Worm (Caenorhabditis elegans): ENCODE results near the gene mrp-1.

mrp-1 gene

DNA sequence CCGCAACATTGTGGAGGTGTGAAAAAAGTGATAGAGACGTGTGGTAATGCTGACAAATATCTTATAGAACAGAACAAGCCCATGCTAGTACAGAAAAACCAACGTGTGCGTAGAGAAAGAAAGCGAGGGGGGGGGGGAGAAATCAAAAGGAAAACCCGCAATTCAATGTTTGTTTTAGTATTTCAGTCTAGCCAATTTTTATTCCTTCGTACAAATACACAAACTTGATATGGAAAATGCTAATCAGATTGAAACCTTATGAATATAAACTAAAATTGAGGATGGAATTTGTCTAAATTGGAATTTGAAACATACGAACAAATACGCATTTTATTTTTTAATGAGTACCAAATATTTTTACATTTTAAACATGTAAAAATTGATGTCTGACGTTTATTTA is at the start of gene mrp-1:
Gene mrp-1, minus strand, starts transcription at position 101 of the 400 bp plus-strand sequence.
- no peak for TF ChIP-seq tlf-1 (GFP tag; optimal IDR thresholded peaks at IDR 0.05)
- no peak for TF ChIP-seq snpc-1.3 (tag; optimal IDR thresholded peaks at IDR 0.05; ENCODE audit: insufficient read depth)
- no peak for TF ChIP-seq B0035.1 (tag; optimal IDR thresholded peaks at IDR 0.05)
- no peak for TF ChIP-seq let-526 (GFP tag; IDR thresholded peaks at IDR 0.05)
- TF ChIP-seq rcor-1 (GFP tag; IDR thresholded peaks at IDR 0.05): no peak

DNA sequence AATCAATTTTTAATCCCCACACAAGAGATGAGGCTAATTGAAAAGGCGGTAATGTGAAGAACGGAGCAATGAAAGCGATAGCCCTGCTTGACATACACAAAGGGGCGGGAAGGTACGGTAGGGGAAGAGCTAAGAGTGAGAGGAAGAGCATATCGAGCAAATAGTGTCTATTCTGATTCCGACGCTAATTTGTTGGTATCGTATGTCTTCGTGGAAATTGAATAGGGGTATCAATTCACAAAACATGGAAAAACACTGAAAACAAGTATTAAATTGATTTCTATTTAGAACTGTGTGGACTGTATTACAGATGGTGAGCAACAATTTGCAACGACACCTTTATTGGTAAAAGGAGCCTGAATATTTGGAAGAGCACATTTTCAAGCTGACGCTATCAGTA is 49.2 kb upstream of the mrp-1 start, which contains the start of gene pha-2:
Gene pha-2, minus strand, starts transcription at position 101 of the 400 bp plus-strand sequence.
- TF ChIP-seq F52B5.7 (tag; optimal IDR thresholded peaks at IDR 0.05) (no peak), tlf-1 (GFP tag; optimal IDR thresholded peaks at IDR 0.05) (no peak)

DNA sequence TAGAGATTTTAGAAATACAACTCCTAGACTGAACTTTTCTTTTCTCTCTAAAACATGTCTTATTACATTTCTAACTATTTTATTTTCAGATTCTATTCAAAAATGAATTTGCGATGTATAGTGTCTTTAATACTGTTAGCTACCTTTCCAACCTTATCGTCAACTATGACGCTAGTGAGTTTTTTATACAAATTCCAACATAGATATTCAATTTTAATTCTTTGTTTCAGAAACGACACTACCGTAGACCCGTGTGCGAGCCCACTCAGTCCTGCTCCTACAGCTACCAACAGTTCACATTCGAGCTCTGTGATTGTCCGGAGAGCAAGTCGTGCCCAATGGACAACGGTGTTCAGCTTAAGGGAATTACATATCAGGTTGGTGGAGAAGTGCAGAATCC is 41.4 kb upstream of the mrp-1 start, which contains the start of gene M6.4:
Gene M6.4, plus strand, starts transcription at position 55 of the 400 bp plus-strand sequence.
- TF ChIP-seq ama-1 (optimal IDR thresholded peaks at IDR 0.05) (no peak), ama-1 (GFP tag; optimal IDR thresholded peaks at IDR 0.05) (no peak), hlh-26 (GFP tag; conservative IDR thresholded peaks at IDR 0.05) (no peak), dox-1 (GFP tag; IDR thresholded peaks at IDR 0.05) (no peak), somi-1 (GFP tag; optimal IDR thresholded peaks at IDR 0.05) (no peak), zim-3 (tag; optimal IDR thresholded peaks at IDR 0.05) (no peak), unc-130 (GFP tag; optimal IDR thresholded peaks at IDR 0.05) (no peak), hlh-12 (tag; optimal IDR thresholded peaks at IDR 0.05) (no peak), aptf-3 (GFP tag; IDR thresholded peaks at IDR 0.05) (no peak), F10E7.11 (tag; optimal IDR thresholded peaks at IDR 0.05) (no peak), snpc-3.4 (tag; optimal IDR thresholded peaks at IDR 0.05) (no peak), snpc-1.1 (tag; optimal IDR thresholded peaks at IDR 0.05; ENCODE audit: insufficient read depth) (no peak), ceh-100 (GFP tag; IDR thresholded peaks at IDR 0.05) (no peak), ceh-79 (tag; optimal IDR thresholded peaks at IDR 0.05) (no peak), let-526 (GFP tag; IDR thresholded peaks at IDR 0.05) (no peak), B0019.2 (GFP tag; conservative IDR thresholded peaks at IDR 0.05) (no peak), snpc-4 (GFP tag; optimal IDR thresholded peaks at IDR 0.05) (no peak), snpc-4 (tag; optimal IDR thresholded peaks at IDR 0.05) (no peak), ets-4 (GFP tag; optimal IDR thresholded peaks at IDR 0.05) (no peak), die-1 (tag; optimal IDR thresholded peaks at IDR 0.05) (no peak)

DNA sequence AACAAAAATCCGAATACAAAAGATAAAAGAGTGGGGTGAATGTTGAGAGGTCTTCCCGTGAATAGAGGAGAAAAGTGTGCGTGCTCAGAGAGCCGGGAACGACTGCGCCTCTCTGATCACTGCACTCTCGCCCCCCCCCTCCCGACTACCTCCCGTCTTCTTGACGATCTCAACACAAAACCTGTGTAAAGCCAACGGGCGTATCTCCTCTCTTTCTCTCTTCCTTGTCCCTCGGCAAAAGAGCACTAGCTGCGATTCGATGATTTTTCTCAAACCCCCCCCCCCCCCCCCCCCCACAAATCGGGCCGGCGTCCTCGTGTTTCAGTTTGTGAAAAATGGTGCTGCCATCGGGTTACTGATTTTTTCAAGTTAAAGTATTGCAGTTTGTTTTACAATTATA is 34.0 kb upstream of the mrp-1 start:
- TF ChIP-seq athp-1 (tag; optimal IDR thresholded peaks at IDR 0.05) (no peak), akir-1 (GFP tag; optimal IDR thresholded peaks at IDR 0.05) (no peak), die-1 (tag; optimal IDR thresholded peaks at IDR 0.05) (no peak), cebp-1 (GFP tag; IDR thresholded peaks at IDR 0.05) (0 out of 2 replicates have a peak, but pooled peaks have one; percentile 3), cebp-1 (tag; optimal IDR thresholded peaks at IDR 0.05) (no peak), egrh-3 (GFP tag; IDR thresholded peaks at IDR 0.05) (peak; percentile 61; the same call in 1 of the 2 replicates), madf-6 (GFP tag; IDR thresholded peaks at IDR 0.05) (no peak), ceh-79 (tag; optimal IDR thresholded peaks at IDR 0.05) (no peak), ceh-27 (GFP tag; optimal IDR thresholded peaks at IDR 0.05) (no peak), ztf-6 (GFP tag; IDR thresholded peaks at IDR 0.05) (no peak), pha-4 (tag; optimal IDR thresholded peaks at IDR 0.05) (no peak), let-526 (GFP tag; IDR thresholded peaks at IDR 0.05) (no peak), dpff-1 (tag; optimal IDR thresholded peaks at IDR 0.05) (no peak), zim-3 (tag; optimal IDR thresholded peaks at IDR 0.05) (no peak), zfh-2 (GFP tag; conservative IDR thresholded peaks at IDR 0.05) (peak; percentile 94)
